Worm (Caenorhabditis elegans) whole organism, late embryonic: ENCODE results near the gene sid-3.

Source experiments
- C08G9.2 ChIP-seq: sonication (generic microtip); optimal IDR thresholded peaks from 2 replicates; lab custom pipeline; 2016; ENCODE audit warnings: mild to moderate bottlenecking, missing genetic modification characterization, moderate library complexity, missing compliant biosample characterization
- Y22D7AL.16 ChIP-seq: sonication (generic microtip); optimal IDR thresholded peaks from 2 replicates; lab custom pipeline; 2016; ENCODE audit warnings: missing genetic modification characterization, missing compliant biosample characterization
- ets-4 ChIP-seq: sonication (generic microtip); optimal IDR thresholded peaks from 2 replicates; lab custom pipeline; 2016; ENCODE audit warnings: missing genetic modification characterization, missing compliant biosample characterization
- fkh-10 ChIP-seq: fragments of 150-350 bp; optimal IDR thresholded peaks from 2 replicates; lab custom pipeline; 2014; ENCODE audit warnings: missing biosample characterization, missing genetic modification reagents, missing genetic modification characterization
- nfya-1 ChIP-seq: sonication (generic microtip); optimal IDR thresholded peaks from 2 replicates; lab custom pipeline; 2017; ENCODE audit warnings: missing genetic modification characterization, mild to moderate bottlenecking, missing compliant biosample characterization, antibody characterized with exemption, moderate library complexity
- npax-4 ChIP-seq: sonication (generic microtip); optimal IDR thresholded peaks from 2 replicates; lab custom pipeline; 2016; ENCODE audit warnings: missing genetic modification characterization, missing compliant biosample characterization
- pha-2 ChIP-seq: sonication (generic microtip); optimal IDR thresholded peaks from 2 replicates; lab custom pipeline; 2017; ENCODE audit warnings: mild to moderate bottlenecking, missing genetic modification characterization, missing compliant biosample characterization
- pqm-1 ChIP-seq: sonication (generic microtip); optimal IDR thresholded peaks from 2 replicates; lab custom pipeline; 2016; ENCODE audit warnings: missing genetic modification characterization, missing compliant biosample characterization
- unc-55 ChIP-seq: sonication (generic microtip); optimal IDR thresholded peaks from 2 replicates; lab custom pipeline; 2017; ENCODE audit warnings: missing biosample characterization, missing genetic modification reagents, missing genetic modification characterization

DNA sequence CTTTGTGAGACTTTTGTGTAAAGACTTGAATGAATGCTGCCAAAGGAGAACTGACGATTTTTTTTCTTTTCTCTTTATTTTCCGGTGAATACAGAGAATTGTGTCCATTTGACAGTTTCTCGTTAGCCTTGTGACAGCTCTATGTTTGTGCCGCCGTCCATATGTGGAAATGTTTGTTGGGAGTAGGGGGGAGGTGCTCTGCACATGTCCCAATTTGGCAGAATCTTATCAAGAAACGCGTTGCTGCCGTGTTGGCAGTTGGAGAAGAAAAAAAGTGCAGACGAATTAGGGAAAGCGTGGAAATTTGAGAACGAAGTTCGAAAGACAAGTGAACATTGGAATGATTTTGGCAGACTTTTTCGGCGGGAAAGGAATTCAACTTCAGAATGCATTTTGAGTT lies 11.6 kb downstream of the sid-3 start:
- TF ChIP-seq pqm-1 (tag; lab: Kevin White, UChicago) (no peak), unc-55 (no peak), Y22D7AL.16 (tag; lab: Kevin White, UChicago) (no peak), ets-4 (no peak), pha-2 (tag; lab: Kevin White, UChicago) (no peak), fkh-10 (GFP tag; lab: Kevin White, UChicago) (no peak), C08G9.2 (no peak), npax-4 (tag; lab: Kevin White, UChicago) (no peak), nfya-1 (tag; lab: Kevin White, UChicago) (no peak)
